Fruit fly (Drosophila melanogaster) whole organism, embryonic: ENCODE data around the gene CG42375.

Source experiments
- Ada2b ChIP-seq: fragments of 200-800 bp; sonication (Bioruptor generic); IDR thresholded peaks from 2 replicates; pipeline ENCODE4 v1.3.6; 2022; ENCODE audit warnings: missing biosample characterization, missing genetic modification characterization
- Adf1 ChIP-seq: fragments of 200-800 bp; sonication (Bioruptor generic); IDR thresholded peaks from 2 replicates; pipeline ENCODE4 v1.3.6; 2022; ENCODE audit warnings: missing biosample characterization, missing genetic modification characterization
- B-H2 ChIP-seq: fragments of 200-800 bp; sonication (Bioruptor generic); optimal IDR thresholded peaks from 2 replicates; lab custom pipeline; 2018; ENCODE audit warnings: missing biosample characterization, mild to moderate bottlenecking, missing genetic modification characterization
- CG1024 ChIP-seq: fragments of 200-800 bp; sonication (Bioruptor generic); IDR thresholded peaks from 2 replicates; pipeline ENCODE4 v1.3.6; 2022; ENCODE audit warnings: missing biosample characterization, missing genetic modification characterization
- CG1529 ChIP-seq: fragments of 200-800 bp; sonication (Bioruptor generic); optimal IDR thresholded peaks from 3 replicates; lab custom pipeline; 2018; ENCODE audit warnings: missing biosample characterization, missing genetic modification characterization
- CG17186 ChIP-seq: fragments of 200-800 bp; sonication (Bioruptor generic); optimal IDR thresholded peaks from 3 replicates; lab custom pipeline; 2017; ENCODE audit warnings: missing biosample characterization, missing genetic modification reagents, missing genetic modification characterization
- CG18619 ChIP-seq: fragments of 200-800 bp; sonication (Bioruptor generic); optimal IDR thresholded peaks from 3 replicates; lab custom pipeline; 2017; ENCODE audit warnings: missing biosample characterization, mild to moderate bottlenecking, missing genetic modification characterization
- CG2120 ChIP-seq: fragments of 200-800 bp; sonication (Bioruptor generic); optimal IDR thresholded peaks from 3 replicates; lab custom pipeline; 2016; ENCODE audit warnings: missing biosample characterization, missing genetic modification characterization
- CG2202 ChIP-seq: fragments of 200-800 bp; sonication (Bioruptor generic); optimal IDR thresholded peaks from 2 replicates; lab custom pipeline; 2018; ENCODE audit warnings: missing biosample characterization, mild to moderate bottlenecking, missing genetic modification characterization
- CG30020 ChIP-seq: fragments of 200-800 bp; optimal IDR thresholded peaks from 2 replicates; lab custom pipeline; 2019; ENCODE audit warnings: missing biosample characterization, mild to moderate bottlenecking, missing genetic modification characterization, moderate library complexity
- CG31224 ChIP-seq: fragments of 200-800 bp; sonication (Bioruptor generic); IDR thresholded peaks from 2 replicates; pipeline ENCODE4 v1.3.6; 2022; ENCODE audit warnings: missing biosample characterization, missing genetic modification characterization
- CG34224 ChIP-seq: fragments of 200-800 bp; sonication (Bioruptor generic); IDR thresholded peaks from 3 replicates; pipeline ENCODE4 v1.3.6; 2022; ENCODE audit warnings: missing biosample characterization, missing genetic modification characterization; ENCODE audit not compliant: partially characterized antibody
- CG4730 ChIP-seq: fragments of 200-800 bp; sonication (Bioruptor generic); IDR thresholded peaks from 2 replicates; pipeline ENCODE4 v1.3.6; 2022; ENCODE audit warnings: missing biosample characterization, missing genetic modification characterization
- CG8359 ChIP-seq: fragments of 200-800 bp; sonication (Bioruptor generic); optimal IDR thresholded peaks from 2 replicates; lab custom pipeline; 2017; ENCODE audit warnings: missing biosample characterization, mild to moderate bottlenecking, missing genetic modification characterization, borderline replicate concordance
- Deaf1 ChIP-seq: fragments of 200-800 bp; optimal IDR thresholded peaks from 3 replicates; lab custom pipeline; 2019; ENCODE audit warnings: missing biosample characterization, mild to moderate bottlenecking, missing genetic modification characterization, moderate library complexity
- Ets65A ChIP-seq: fragments of 200-800 bp; sonication (Bioruptor generic); peaks from one replicate; lab custom pipeline; 2016; ENCODE audit warnings: missing biosample characterization, missing genetic modification characterization
- Jarid2 ChIP-seq: fragments of 200-800 bp; sonication (Bioruptor generic); optimal IDR thresholded peaks from 3 replicates; lab custom pipeline; 2017; ENCODE audit warnings: mild to moderate bottlenecking, missing biosample characterization, missing genetic modification reagents, missing genetic modification characterization
- Opbp ChIP-seq: fragments of 200-800 bp; sonication (Bioruptor generic); IDR thresholded peaks from 3 replicates; pipeline ENCODE4 v1.3.6; 2022; ENCODE audit warnings: missing biosample characterization, missing genetic modification characterization; ENCODE audit not compliant: partially characterized antibody
- Rfx ChIP-seq: fragments of 200-800 bp; sonication (Bioruptor generic); IDR thresholded peaks from 2 replicates; pipeline ENCODE4 v1.3.6; 2022; ENCODE audit warnings: missing biosample characterization, missing genetic modification characterization
- Side ChIP-seq: fragments of 200-800 bp; sonication (Bioruptor generic); optimal IDR thresholded peaks from 2 replicates; lab custom pipeline; 2016; ENCODE audit warnings: missing biosample characterization, missing genetic modification characterization
- Trl ChIP-seq, 3 experiments: fragments of >200 bp in 2 of 3; fragments of 200-800 bp in 1 of 3; sonication (Bioruptor generic) in 1 of 3; optimal IDR thresholded peaks; 2 replicates in 1 of 3; 3 replicates in 2 of 3; lab custom pipeline; 2016 to 2017; ENCODE audit warnings: missing biosample characterization in 1 of 3, missing genetic modification characterization in 1 of 3
- Vsx1 ChIP-seq: fragments of 200-800 bp; sonication (Bioruptor generic); optimal IDR thresholded peaks from 2 replicates; lab custom pipeline; 2017; ENCODE audit warnings: missing biosample characterization, mild to moderate bottlenecking, missing genetic modification characterization, missing genetic modification reagents
- abd-A ChIP-seq: fragments of 200-800 bp; sonication (Bioruptor generic); optimal IDR thresholded peaks from 3 replicates; lab custom pipeline; 2019; ENCODE audit warnings: missing biosample characterization, mild to moderate bottlenecking, missing genetic modification characterization, moderate library complexity
- ase ChIP-seq: fragments of 200-800 bp; sonication (Bioruptor generic); IDR thresholded peaks from 3 replicates; pipeline ENCODE4 v1.3.6; 2022; ENCODE audit warnings: missing biosample characterization, missing genetic modification characterization
- bcd ChIP-seq: fragments of 200-800 bp; sonication (Bioruptor generic); optimal IDR thresholded peaks from 2 replicates; lab custom pipeline; 2017; ENCODE audit warnings: missing biosample characterization, mild to moderate bottlenecking, missing genetic modification characterization
- bowl ChIP-seq: fragments of 200-800 bp; sonication (Bioruptor generic); IDR thresholded peaks from 2 replicates; pipeline ENCODE4 v1.3.6; 2022; ENCODE audit warnings: missing biosample characterization, missing genetic modification characterization
- crp ChIP-seq, 2 experiments: fragments of 200-800 bp; sonication (Bioruptor generic); optimal IDR thresholded peaks; 2 replicates in 1 of 2; 3 replicates in 1 of 2; lab custom pipeline; 2017; ENCODE audit warnings: missing biosample characterization in 2 of 2, missing genetic modification characterization in 2 of 2, mild to moderate bottlenecking in 1 of 2, moderate library complexity in 1 of 2
- cwo ChIP-seq: fragments of 200-800 bp; sonication (Bioruptor generic); optimal IDR thresholded peaks from 3 replicates; lab custom pipeline; 2017; ENCODE audit warnings: missing biosample characterization, missing genetic modification characterization, mild to moderate bottlenecking, moderate library complexity, missing genetic modification reagents
- dati ChIP-seq: fragments of 200-800 bp; sonication (Bioruptor generic); IDR thresholded peaks from 2 replicates; pipeline ENCODE4 v1.3.6; 2022; ENCODE audit warnings: missing biosample characterization, missing genetic modification characterization
- ewg ChIP-seq: fragments of 200-800 bp; sonication (Bioruptor generic); optimal IDR thresholded peaks from 3 replicates; lab custom pipeline; 2017; ENCODE audit warnings: mild to moderate bottlenecking, missing biosample characterization, missing genetic modification reagents, missing genetic modification characterization
- ham ChIP-seq: fragments of 200-800 bp; sonication (Bioruptor generic); IDR thresholded peaks from 2 replicates; pipeline ENCODE4 v1.3.6; 2022; ENCODE audit warnings: missing biosample characterization, missing genetic modification characterization
- luna ChIP-seq: fragments of 200-800 bp; sonication (Bioruptor generic); optimal IDR thresholded peaks from 2 replicates; lab custom pipeline; 2016; ENCODE audit warnings: missing biosample characterization, missing genetic modification characterization
- onecut ChIP-seq: fragments of 200-800 bp; sonication (Bioruptor generic); IDR thresholded peaks from 2 replicates; pipeline ENCODE4 v1.3.6; 2022; ENCODE audit warnings: missing biosample characterization, missing genetic modification characterization
- scrt ChIP-seq: fragments of 200-800 bp; sonication (Bioruptor generic); optimal IDR thresholded peaks from 2 replicates; lab custom pipeline; 2018; ENCODE audit warnings: missing biosample characterization, mild to moderate bottlenecking, missing genetic modification characterization, moderate library complexity
- sd ChIP-seq: fragments of 200-800 bp; sonication (Bioruptor generic); optimal IDR thresholded peaks from 3 replicates; lab custom pipeline; 2018; ENCODE audit warnings: missing biosample characterization, mild to moderate bottlenecking, missing genetic modification characterization, moderate library complexity
- sens ChIP-seq: fragments of 200-800 bp; sonication (Bioruptor generic); peaks from one replicate; lab custom pipeline; 2016; ENCODE audit warnings: missing biosample characterization, missing genetic modification characterization
- sisA ChIP-seq: fragments of 200-800 bp; sonication (Bioruptor generic); IDR thresholded peaks from 2 replicates; pipeline ENCODE4 v1.3.6; 2022; ENCODE audit warnings: missing biosample characterization, missing genetic modification characterization
- slou ChIP-seq: fragments of 200-800 bp; sonication (Bioruptor generic); optimal IDR thresholded peaks from 3 replicates; lab custom pipeline; 2016; ENCODE audit warnings: missing biosample characterization, missing genetic modification characterization
- sqz ChIP-seq: fragments of 200-800 bp; sonication (Bioruptor generic); optimal IDR thresholded peaks from 3 replicates; lab custom pipeline; 2018; ENCODE audit warnings: missing biosample characterization, mild to moderate bottlenecking, missing genetic modification characterization
- toy ChIP-seq: fragments of 200-800 bp; sonication (Bioruptor generic); IDR thresholded peaks from 2 replicates; pipeline ENCODE4 v1.3.6; 2022; ENCODE audit warnings: missing biosample characterization, missing genetic modification characterization
- tup ChIP-seq: fragments of 200-800 bp; sonication (Bioruptor generic); optimal IDR thresholded peaks from 2 replicates; lab custom pipeline; 2016; ENCODE audit warnings: missing biosample characterization, mild to moderate bottlenecking, missing genetic modification characterization, moderate library complexity
- unpg ChIP-seq: fragments of 200-800 bp; sonication (Bioruptor generic); optimal IDR thresholded peaks from 3 replicates; lab custom pipeline; 2018; ENCODE audit warnings: missing biosample characterization, mild to moderate bottlenecking, missing genetic modification characterization, moderate library complexity

The CG42375 gene

dm6 chr3R:13802057-13802817 lies 22.8 kb downstream of the CG42375 start (continued):
- TF ChIP-seq CG1529 (GFP tag; lab: Kevin White, UChicago) (no peak), slou (GFP tag; lab: Kevin White, UChicago) (no peak), CG8359 (GFP tag; lab: Kevin White, UChicago) (no peak), Opbp (GFP tag; lab: Robert Waterston, UW) (peak; percentile 43; the same call in 2 of the 3 replicates), CG18619 (no peak), bowl (GFP tag; lab: Robert Waterston, UW) (no peak), Jarid2 (GFP tag; lab: Kevin White, UChicago) (no peak), CG2120 (GFP tag; lab: Kevin White, UChicago) (no peak), cwo (no peak), tup (no peak), CG17186 (GFP tag; lab: Kevin White, UChicago) (no peak), crp (GFP tag; optimal IDR thresholded peaks at IDR 0.05; lab: Kevin White, UChicago) (no peak), Rfx (GFP tag; lab: Robert Waterston, UW) (peak; percentile 35; the same call in 1 of the 2 replicates), B-H2 (GFP tag; lab: Kevin White, UChicago) (peak; percentile 75), dati (no peak), CG2202 (tag; lab: Kevin White, UChicago) (no peak), Vsx1 (GFP tag; lab: Kevin White, UChicago) (no peak), CG31224 (GFP tag; lab: Robert Waterston, UW) (peak; percentile 95), Deaf1 (tag; lab: Kevin White, UChicago) (no peak), unpg (GFP tag; lab: Kevin White, UChicago) (no peak), ham (GFP tag; lab: Robert Waterston, UW) (no peak), CG4730 (no peak), bcd (GFP tag; lab: Kevin White, UChicago) (no peak), sisA (GFP tag; lab: Robert Waterston, UW) (no peak), Trl (optimal IDR thresholded peaks at IDR 0.05; lab: Kevin White, UChicago) (no peak), Trl (GFP tag; optimal IDR thresholded peaks at IDR 0.05; lab: Kevin White, UChicago) (no peak), CG34224 (GFP tag; lab: Robert Waterston, UW) (peak; percentile 43; the same call in 1 of the 3 replicates), toy (GFP tag; lab: Robert Waterston, UW) (no peak), CG1024 (GFP tag; lab: Robert Waterston, UW) (no peak), Adf1 (no peak)

- TF ChIP-seq ewg (GFP tag; lab: Kevin White, UChicago), result peak; percentile 73
- TF ChIP-seq CG31224 (GFP tag; lab: Robert Waterston, UW), result peak; percentile 99
- TF ChIP-seq Rfx (GFP tag; lab: Robert Waterston, UW), result peak; percentile 32; the same call in 1 of the 2 replicates
- TF ChIP-seq sd (tag; lab: Kevin White, UChicago), result peak; percentile 97
- no peak for TF ChIP-seq CG30020 (tag; lab: Kevin White, UChicago)
- TF ChIP-seq luna (GFP tag; lab: Kevin White, UChicago), result no peak
- peak; percentile 66 for TF ChIP-seq sens
- 0 out of 2 replicates have a peak, but pooled peaks have one; percentile 5 for TF ChIP-seq onecut (GFP tag; lab: Robert Waterston, UW)
- peak; percentile 7 for TF ChIP-seq Ets65A (GFP tag; lab: Kevin White, UChicago)
- TF ChIP-seq Ada2b (GFP tag; lab: Robert Waterston, UW), result 0 out of 2 replicates have a peak, but pooled peaks have one; percentile 5
- TF ChIP-seq abd-A (tag; lab: Kevin White, UChicago), result peak; percentile 93
- 0 out of 3 replicates have a peak, but pooled peaks have one; percentile 7 for TF ChIP-seq ase
- no peak for TF ChIP-seq Side (GFP tag; lab: Kevin White, UChicago)
- TF ChIP-seq scrt (GFP tag; lab: Kevin White, UChicago), result peak; percentile 7
- TF ChIP-seq sqz (GFP tag; lab: Kevin White, UChicago), result peak; percentile 41
These were observed 23.9 kb downstream of the CG42375 start for dm6 chr3R:13803185-13803887.
